Fruit fly (Drosophila melanogaster): Measurements from ENCODE around the gene grn.

grn gene

DNA sequence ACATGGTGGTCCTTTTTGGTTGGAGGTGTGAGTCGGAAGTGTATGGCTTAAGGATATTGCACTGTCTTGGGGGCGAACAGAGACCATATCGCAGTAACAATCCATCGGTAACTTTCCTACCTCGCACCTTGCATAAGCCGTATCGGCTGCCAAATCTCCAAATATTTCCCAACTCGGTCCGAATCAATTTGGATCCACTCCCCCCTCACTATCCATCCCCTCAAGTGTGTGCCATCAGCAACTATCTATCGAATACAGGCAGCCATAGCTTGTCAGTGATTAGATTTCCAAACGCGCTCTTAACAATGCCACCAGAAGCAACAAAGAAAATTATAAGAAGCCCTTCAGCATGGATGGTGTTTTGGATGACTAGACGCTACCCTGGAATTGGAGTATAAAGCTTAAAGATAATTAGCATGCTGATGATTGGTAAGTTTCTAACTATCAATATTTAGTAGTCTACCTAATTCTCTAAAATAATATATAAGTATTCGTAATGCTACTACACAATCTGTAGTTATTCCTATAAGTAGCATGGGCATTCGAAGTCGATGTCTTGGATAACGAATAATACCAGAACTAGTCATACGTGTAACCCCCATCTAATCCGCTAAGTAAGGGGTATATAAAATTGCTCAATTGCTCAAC, 25.5 kb upstream of the grn start (continued):
- TF ChIP-seq CG18262 (tag; optimal IDR thresholded peaks at IDR 0.05) (peak; percentile 65), CG1647 (GFP tag; optimal IDR thresholded peaks at IDR 0.05) (peak; percentile 17), CG7839 (tag; optimal IDR thresholded peaks at IDR 0.05) (peak; percentile 80), tup (GFP tag; optimal IDR thresholded peaks at IDR 0.05) (no peak), danr (GFP tag; IDR thresholded peaks at IDR 0.05) (0 out of 2 replicates have a peak, but pooled peaks have one; percentile 12), Usf (GFP tag; optimal IDR thresholded peaks at IDR 0.05) (peak; percentile 31), eve (GFP tag; optimal IDR thresholded peaks at IDR 0.05) (peak in 1 of 2 experiments; percentile 88), bowl (GFP tag; IDR thresholded peaks at IDR 0.05) (no peak), CG10565 (GFP tag; optimal IDR thresholded peaks at IDR 0.05) (no peak), hkb (optimal IDR thresholded peaks at IDR 0.05) (no peak), hkb (GFP tag; IDR thresholded peaks at IDR 0.05) (peak; percentile 41; the same call in 1 of the 2 replicates), zfh2 (GFP tag; optimal IDR thresholded peaks at IDR 0.05) (peak; percentile 38), CoRest (tag; optimal IDR thresholded peaks at IDR 0.05) (peak; percentile 77), Xbp1 (GFP tag; optimal IDR thresholded peaks at IDR 0.05) (peak; percentile 62), disco-r (GFP tag; optimal IDR thresholded peaks at IDR 0.05) (no peak), CG12299 (tag; optimal IDR thresholded peaks at IDR 0.05) (no peak), Sox100B (GFP tag; optimal IDR thresholded peaks at IDR 0.05) (peak; percentile 47), Mad (GFP tag; optimal IDR thresholded peaks at IDR 0.05) (peak; percentile 19), pfk (GFP tag; optimal IDR thresholded peaks at IDR 0.05) (no peak), Taf1 (GFP tag; IDR thresholded peaks at IDR 0.05) (no peak), CG8478 (optimal IDR thresholded peaks at IDR 0.05) (no peak), hbn (GFP tag; IDR thresholded peaks at IDR 0.05; ENCODE audit: partially characterized antibody) (no peak), Hmr (GFP tag; optimal IDR thresholded peaks at IDR 0.05) (peak; percentile 62), CG14441 (GFP tag; IDR thresholded peaks at IDR 0.05) (no peak), hth (optimal IDR thresholded peaks at IDR 0.05) (no peak), her (GFP tag; optimal IDR thresholded peaks at IDR 0.05) (no peak), CHES-1-like (GFP tag; optimal IDR thresholded peaks at IDR 0.05) (no peak), BtbVII (GFP tag; optimal IDR thresholded peaks at IDR 0.05) (peak; percentile 20), CG2889 (GFP tag; IDR thresholded peaks at IDR 0.05) (no peak), oc (tag; optimal IDR thresholded peaks at IDR 0.05) (no peak), shn (GFP tag; optimal IDR thresholded peaks at IDR 0.05) (no peak), CG9876 (GFP tag; optimal IDR thresholded peaks at IDR 0.05) (no peak), Aef1 (GFP tag; IDR thresholded peaks at IDR 0.05) (peak; percentile 49), chinmo (GFP tag; IDR thresholded peaks at IDR 0.05; ENCODE audit: partially characterized antibody) (no peak), CG9817 (tag; optimal IDR thresholded peaks at IDR 0.05) (peak; percentile 33), tna (GFP tag; IDR thresholded peaks at IDR 0.05; ENCODE audit: partially characterized antibody) (no peak), Ravus (GFP tag; IDR thresholded peaks at IDR 0.05) (no peak), rib (GFP tag; IDR thresholded peaks at IDR 0.05) (no peak), CG2199 (GFP tag; IDR thresholded peaks at IDR 0.05) (0 out of 3 replicates have a peak, but pooled peaks have one; percentile 8), CG4820 (GFP tag; optimal IDR thresholded peaks at IDR 0.05) (peak; percentile 42), NFAT (GFP tag; IDR thresholded peaks at IDR 0.05) (no peak), slbo (GFP tag; IDR thresholded peaks at IDR 0.05) (peak; percentile 47), CG34224 (GFP tag; IDR thresholded peaks at IDR 0.05; ENCODE audit: partially characterized antibody) (no peak), E2f1 (GFP tag; IDR thresholded peaks at IDR 0.05) (0 out of 2 replicates have a peak, but pooled peaks have one; percentile 35), Lhr (GFP tag; optimal IDR thresholded peaks at IDR 0.05) (no peak), dmrt99B (tag; optimal IDR thresholded peaks at IDR 0.05) (peak; percentile 77), CG1233 (GFP tag; optimal IDR thresholded peaks at IDR 0.05) (peak; percentile 30), p53 (GFP tag; optimal IDR thresholded peaks at IDR 0.05) (no peak), CG11085 (GFP tag; IDR thresholded peaks at IDR 0.05) (0 out of 2 replicates have a peak, but pooled peaks have one; percentile 38), vvl (GFP tag; IDR thresholded peaks at IDR 0.05) (peak; percentile 16; the same call in 1 of the 2 replicates), CG7786 (GFP tag; optimal IDR thresholded peaks at IDR 0.05) (peak; percentile 27)

Measured in whole organism, embryonic.